Worm (Caenorhabditis elegans) whole organism, L2 larva: Measurements from ENCODE around the gene D2096.6.
"Not testable (repeated sequence)": the region's sequence is repeated elsewhere in the genome, so short reads cannot be mapped to it uniquely, and the experiment has no call there.

ENCODE experiments used
- C34F6.9 ChIP-seq: fragments of 150-350 bp; optimal IDR thresholded peaks from 2 replicates; lab custom pipeline; 2014; ENCODE audit warnings: missing biosample characterization, missing genetic modification characterization
- F13H6.1 ChIP-seq: sonication (generic microtip); optimal IDR thresholded peaks from 2 replicates; lab custom pipeline; 2016; ENCODE audit warnings: missing genetic modification characterization, missing compliant biosample characterization
- Y55F3AM.14 ChIP-seq: fragments of 200-800 bp; sonication (Bioruptor generic); optimal IDR thresholded peaks from 2 replicates; lab custom pipeline; 2018; ENCODE audit warnings: mild to moderate bottlenecking, missing genetic modification characterization, missing compliant biosample characterization
- ZK546.5 ChIP-seq: sonication (generic microtip); optimal IDR thresholded peaks from 2 replicates; lab custom pipeline; 2017; ENCODE audit warnings: missing biosample characterization, missing genetic modification characterization
- alr-1 ChIP-seq: fragments of 150-350 bp; optimal IDR thresholded peaks from 2 replicates; lab custom pipeline; 2014; ENCODE audit warnings: missing biosample characterization, missing genetic modification characterization
- blmp-1 ChIP-seq: sonication (generic microtip); optimal IDR thresholded peaks from 2 replicates; lab custom pipeline; 2017; ENCODE audit warnings: missing genetic modification characterization, mild to moderate bottlenecking, missing compliant biosample characterization, antibody characterized with exemption, moderate library complexity; ENCODE audit not compliant: insufficient read depth
- ceh-16 ChIP-seq: fragments of 150-350 bp; optimal IDR thresholded peaks from 2 replicates; lab custom pipeline; 2014; ENCODE audit warnings: missing biosample characterization, missing genetic modification characterization
- ceh-82 ChIP-seq: fragments of 150-350 bp; optimal IDR thresholded peaks from 2 replicates; lab custom pipeline; 2014; ENCODE audit warnings: missing biosample characterization, missing genetic modification characterization
- crh-2 ChIP-seq: sonication (generic microtip); optimal IDR thresholded peaks from 2 replicates; lab custom pipeline; 2017; ENCODE audit warnings: missing biosample characterization, missing genetic modification characterization
- dmd-4 ChIP-seq: sonication (generic microtip); optimal IDR thresholded peaks from 2 replicates; lab custom pipeline; 2017; ENCODE audit warnings: missing biosample characterization, missing genetic modification characterization
- elt-1 ChIP-seq: fragments of 150-350 bp; optimal IDR thresholded peaks from 2 replicates; lab custom pipeline; 2014; ENCODE audit warnings: missing biosample characterization, missing genetic modification characterization
- lin-11 ChIP-seq: fragments of 150-350 bp; sonication (generic microtip); optimal IDR thresholded peaks from 2 replicates; lab custom pipeline; 2014; ENCODE audit warnings: missing biosample characterization, missing genetic modification characterization, inconsistent platforms, mixed read lengths
- lin-39 ChIP-seq: fragments of 150-350 bp; optimal IDR thresholded peaks from 2 replicates; lab custom pipeline; 2014; ENCODE audit warnings: missing biosample characterization, missing genetic modification reagents, missing genetic modification characterization
- mab-5 ChIP-seq: fragments of 150-350 bp; optimal IDR thresholded peaks from 2 replicates; lab custom pipeline; 2014; ENCODE audit warnings: missing biosample characterization, missing genetic modification characterization
- mbf-1 ChIP-seq: sonication (generic microtip); optimal IDR thresholded peaks from 2 replicates; lab custom pipeline; 2017; ENCODE audit warnings: missing biosample characterization, missing genetic modification characterization
- nhr-10 ChIP-seq: sonication (generic microtip); optimal IDR thresholded peaks from 2 replicates; lab custom pipeline; 2017; ENCODE audit warnings: missing biosample characterization, missing genetic modification characterization
- nhr-11 ChIP-seq: fragments of 150-350 bp; optimal IDR thresholded peaks from 2 replicates; lab custom pipeline; 2014; ENCODE audit warnings: missing biosample characterization, missing genetic modification characterization
- nhr-129 ChIP-seq: fragments of 150-350 bp; optimal IDR thresholded peaks from 2 replicates; lab custom pipeline; 2014; ENCODE audit warnings: missing biosample characterization, missing genetic modification characterization
- nhr-21 ChIP-seq: fragments of 150-350 bp; optimal IDR thresholded peaks from 2 replicates; lab custom pipeline; 2014; ENCODE audit warnings: missing biosample characterization, missing genetic modification characterization
- nhr-23 ChIP-seq: fragments of 150-350 bp; optimal IDR thresholded peaks from 2 replicates; lab custom pipeline; 2014; ENCODE audit warnings: missing biosample characterization, missing genetic modification reagents, missing genetic modification characterization
- nhr-237 ChIP-seq: fragments of 150-350 bp; optimal IDR thresholded peaks from 2 replicates; lab custom pipeline; 2014; ENCODE audit warnings: missing biosample characterization, missing genetic modification characterization
- nhr-25 ChIP-seq: fragments of 150-350 bp; sonication (generic microtip); optimal IDR thresholded peaks from 3 replicates; lab custom pipeline; 2014; ENCODE audit warnings: missing biosample characterization, missing genetic modification characterization
- nhr-6 ChIP-seq: fragments of 150-350 bp; optimal IDR thresholded peaks from 2 replicates; lab custom pipeline; 2014; ENCODE audit warnings: missing biosample characterization, missing genetic modification characterization
- nhr-77 ChIP-seq: fragments of 150-350 bp; optimal IDR thresholded peaks from 2 replicates; lab custom pipeline; 2014; ENCODE audit warnings: missing biosample characterization, missing genetic modification characterization
- peb-1 ChIP-seq: fragments of 150-350 bp; optimal IDR thresholded peaks from 2 replicates; lab custom pipeline; 2014; ENCODE audit warnings: missing biosample characterization, missing genetic modification characterization
- skn-1 ChIP-seq: sonication (generic microtip); optimal IDR thresholded peaks from 2 replicates; lab custom pipeline; 2017; ENCODE audit warnings: missing biosample characterization, missing genetic modification characterization
- sma-3 ChIP-seq: sonication (generic microtip); optimal IDR thresholded peaks from 2 replicates; lab custom pipeline; 2016; ENCODE audit warnings: missing genetic modification reagents, missing genetic modification characterization, missing compliant biosample characterization
- sma-9 ChIP-seq, 2 experiments: fragments of 150-350 bp in 1 of 2; sonication (generic microtip) in 1 of 2; optimal IDR thresholded peaks; 2 replicates each; lab custom pipeline; 2014 to 2016; ENCODE audit warnings: missing genetic modification characterization in 2 of 2, mild to moderate bottlenecking in 1 of 2, missing biosample characterization in 1 of 2, missing compliant biosample characterization in 1 of 2, missing genetic modification reagents in 1 of 2, moderate library complexity in 1 of 2
- snpc-4 ChIP-seq: fragments of 150-350 bp; optimal IDR thresholded peaks from 2 replicates; lab custom pipeline; 2014; ENCODE audit warnings: missing biosample characterization, missing genetic modification characterization
- unc-39 ChIP-seq: fragments of 150-350 bp; optimal IDR thresholded peaks from 2 replicates; lab custom pipeline; 2014; ENCODE audit warnings: missing biosample characterization, missing genetic modification characterization
- unc-55 ChIP-seq: fragments of 150-350 bp; sonication (generic microtip); optimal IDR thresholded peaks from 3 replicates; lab custom pipeline; 2014; ENCODE audit warnings: missing biosample characterization, missing genetic modification reagents, missing genetic modification characterization
- unc-62 ChIP-seq: fragments of 150-350 bp; optimal IDR thresholded peaks from 2 replicates; lab custom pipeline; 2014; ENCODE audit warnings: missing biosample characterization, missing genetic modification reagents, missing genetic modification characterization
- zag-1 ChIP-seq: fragments of 150-350 bp; optimal IDR thresholded peaks from 2 replicates; lab custom pipeline; 2014; ENCODE audit warnings: missing biosample characterization, missing genetic modification characterization
- ztf-1 ChIP-seq: fragments of 200-800 bp; sonication (Bioruptor generic); conservative IDR thresholded peaks from 2 replicates; pipeline ENCODE4 v1.3.6; 2022; ENCODE audit warnings: missing genetic modification characterization, missing compliant biosample characterization
- ztf-11 ChIP-seq: sonication (generic microtip); optimal IDR thresholded peaks from 2 replicates; lab custom pipeline; 2017; ENCODE audit warnings: missing biosample characterization, missing genetic modification characterization

Gene D2096.6

DNA sequence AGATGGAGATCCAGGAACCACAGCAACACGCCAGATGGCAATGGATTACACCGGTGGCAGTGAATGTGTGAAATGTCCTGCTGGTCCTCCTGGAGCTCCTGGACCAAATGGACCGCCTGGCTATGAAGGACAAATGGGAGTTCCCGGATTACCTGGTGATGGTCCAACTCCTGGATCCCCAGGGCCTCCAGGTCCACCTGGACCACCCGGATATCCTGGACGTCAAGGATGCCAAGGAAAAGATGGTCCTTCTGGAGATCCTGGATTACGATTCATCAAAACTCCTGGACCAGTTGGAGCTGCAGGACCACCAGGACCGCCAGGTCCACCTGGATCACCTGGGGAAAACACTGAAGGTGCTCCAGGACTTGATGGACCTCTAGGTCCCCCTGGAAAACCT lies 11.7 kb downstream of the D2096.6 start:
- TF ChIP-seq mab-5 (tag; lab: Kevin White, UChicago) (no peak), mbf-1 (tag; lab: Kevin White, UChicago) (no peak), nhr-129 (tag; lab: Kevin White, UChicago) (no peak), unc-39 (tag; lab: Kevin White, UChicago) (no peak), ceh-16 (tag; lab: Kevin White, UChicago) (no peak), nhr-11 (tag; lab: Kevin White, UChicago) (no peak), unc-62 (no peak), unc-55 (GFP tag; lab: Kevin White, UChicago) (no peak), Y55F3AM.14 (GFP tag; lab: Kevin White, UChicago) (no peak), alr-1 (tag; lab: Kevin White, UChicago) (no peak)
- TF ChIP-seq, all 48 proteins: peak for 0

DNA sequence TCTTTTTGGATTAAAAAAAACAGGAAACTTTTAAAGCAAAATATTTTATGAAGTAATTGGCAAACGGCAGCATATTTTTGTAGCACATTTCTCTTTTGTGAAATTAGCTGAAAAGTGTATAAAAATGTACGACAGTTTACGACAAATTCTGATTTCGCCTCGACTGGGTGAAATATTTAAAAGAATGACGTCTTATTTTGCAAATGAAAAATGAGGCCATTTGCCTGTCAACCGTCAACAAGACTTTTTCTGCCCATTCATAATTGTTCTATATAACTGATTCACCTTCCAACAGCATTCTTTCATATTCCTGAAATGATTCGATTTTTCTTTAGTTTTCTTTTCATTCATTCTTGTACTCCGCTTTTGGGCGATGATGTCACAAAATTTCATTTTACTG lies 13.4 kb downstream of the D2096.6 start, which contains the start of the genes F17E9.2 and col-116:
Gene F17E9.2, plus strand, starts transcription at position 301 of the 400 bp plus-strand sequence.
Gene col-116, plus strand, starts transcription at position 315 of the 400 bp plus-strand sequence.
- no peak for TF ChIP-seq alr-1 (tag; lab: Kevin White, UChicago)
- no peak for TF ChIP-seq ZK546.5 (tag; lab: Kevin White, UChicago)
- TF ChIP-seq sma-3 (GFP tag; lab: Kevin White, UChicago) = no peak
- no peak for TF ChIP-seq nhr-21 (tag; lab: Kevin White, UChicago)
- TF ChIP-seq unc-39 (tag; lab: Kevin White, UChicago) = no peak
- TF ChIP-seq nhr-25 (tag; lab: Kevin White, UChicago) = no peak
- TF ChIP-seq nhr-6 (tag; lab: Kevin White, UChicago) = no peak
- TF ChIP-seq mbf-1 (tag; lab: Kevin White, UChicago) = no peak
- no peak for TF ChIP-seq blmp-1
- TF ChIP-seq, all 48 proteins: peak for 0

DNA sequence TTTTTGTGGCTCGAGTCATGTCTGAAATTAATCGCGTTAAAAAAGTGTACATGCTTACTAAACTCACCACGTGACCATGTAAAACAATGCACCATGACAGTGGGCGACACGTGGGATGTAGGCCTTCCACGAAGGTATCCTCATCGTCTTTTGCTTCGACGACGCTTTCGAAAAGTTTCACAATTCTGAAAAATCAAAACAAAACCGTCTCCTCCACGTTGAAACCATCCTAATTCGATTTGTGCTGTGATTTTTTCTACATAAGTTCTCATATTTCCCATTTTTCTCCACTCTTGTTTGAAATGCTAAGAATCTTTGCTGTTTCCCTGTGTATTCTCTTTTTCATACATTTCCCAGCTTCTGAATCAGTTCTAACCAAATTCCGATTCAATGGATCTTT lies 14.5 kb downstream of the D2096.6 start, which contains the start of gene F17E9.3:
Gene F17E9.3, plus strand, starts transcription at position 301 of the 400 bp plus-strand sequence.
- TF ChIP-seq ztf-1 (GFP tag; lab: Robert Waterston, UW) (no peak), elt-1 (tag; lab: Kevin White, UChicago) (no peak), sma-9 (GFP tag; optimal IDR thresholded peaks at IDR 0.05; lab: Kevin White, UChicago) (no peak), sma-9 (tag; optimal IDR thresholded peaks at IDR 0.05; lab: Kevin White, UChicago) (no peak), snpc-4 (tag; lab: Kevin White, UChicago) (no peak), skn-1 (tag; lab: Kevin White, UChicago) (no peak), peb-1 (tag; lab: Kevin White, UChicago) (no peak), ztf-11 (tag; lab: Kevin White, UChicago) (no peak), Y55F3AM.14 (GFP tag; lab: Kevin White, UChicago) (no peak), crh-2 (no peak), zag-1 (tag; lab: Kevin White, UChicago) (no peak), nhr-25 (tag; lab: Kevin White, UChicago) (no peak), mab-5 (tag; lab: Kevin White, UChicago) (no peak), nhr-10 (no peak), dmd-4 (tag; lab: Kevin White, UChicago) (no peak), nhr-6 (tag; lab: Kevin White, UChicago) (no peak), nhr-237 (tag; lab: Kevin White, UChicago) (no peak), nhr-23 (tag; lab: Kevin White, UChicago) (no peak)

DNA sequence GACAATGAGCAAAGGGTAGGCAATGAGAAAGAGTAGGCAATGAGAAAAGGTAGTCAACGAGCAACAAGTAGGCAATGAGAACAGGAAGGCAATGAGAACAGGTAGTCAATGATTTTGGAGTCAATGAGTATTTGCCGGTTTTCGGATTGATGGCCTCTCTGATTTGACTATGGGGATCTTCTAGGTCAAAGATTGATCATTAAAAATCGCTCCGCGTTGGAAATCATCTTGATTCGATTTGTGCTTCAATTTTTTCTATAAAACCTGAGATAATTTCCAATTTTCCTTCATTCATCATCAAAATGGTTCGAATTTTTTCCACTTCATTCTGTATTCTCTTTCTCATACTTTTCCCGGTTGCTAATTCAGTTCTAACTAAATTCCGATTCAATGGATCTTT lies 17.0 kb downstream of the D2096.6 start, which contains the start of gene F17E9.16:
Gene F17E9.16, plus strand, starts transcription at position 301 of the 400 bp plus-strand sequence.
- not testable (repeated sequence) for TF ChIP-seq nhr-21, nhr-25, nhr-6 (tag; lab: Kevin White, UChicago)

- no peak for TF ChIP-seq ceh-16 (tag; lab: Kevin White, UChicago)
- no peak for TF ChIP-seq lin-39 (tag; lab: Kevin White, UChicago)
- no peak for TF ChIP-seq ztf-11 (tag; lab: Kevin White, UChicago)
- no peak for TF ChIP-seq nhr-77
- no peak for TF ChIP-seq ceh-82 (tag; lab: Kevin White, UChicago)
- no peak for TF ChIP-seq nhr-25 (tag; lab: Kevin White, UChicago)
- no peak for TF ChIP-seq ztf-1 (GFP tag; lab: Robert Waterston, UW)
- no peak for TF ChIP-seq F13H6.1
- no peak for TF ChIP-seq nhr-21 (tag; lab: Kevin White, UChicago)
- no peak for TF ChIP-seq alr-1 (tag; lab: Kevin White, UChicago)
- TF ChIP-seq elt-1 (tag; lab: Kevin White, UChicago) = no peak
- TF ChIP-seq lin-11 (tag; lab: Kevin White, UChicago) = no peak
- TF ChIP-seq skn-1 (tag; lab: Kevin White, UChicago) = no peak
- TF ChIP-seq C34F6.9 (tag; lab: Kevin White, UChicago) = no peak
Measured at ce11 chrIV:8348073-8348472, 21.0 kb downstream of the D2096.6 start, which contains the start of gene F17E9.4. F17E9.4 (plus strand) TSS chrIV:8348373.
